Worm (Caenorhabditis elegans) whole organism, L1 larva: ENCODE data around the gene ZK994.6.

Experiments used
- C04F5.9 ChIP-seq: sonication (generic microtip); optimal IDR thresholded peaks from 2 replicates; lab custom pipeline; 2016; ENCODE audit warnings: missing genetic modification characterization, missing compliant biosample characterization
- F16B12.6 ChIP-seq: fragments of 150-350 bp; optimal IDR thresholded peaks from 2 replicates; lab custom pipeline; 2014; ENCODE audit warnings: missing biosample characterization, missing genetic modification characterization
- aha-1 ChIP-seq: fragments of 150-350 bp; optimal IDR thresholded peaks from 2 replicates; lab custom pipeline; 2014; ENCODE audit warnings: missing biosample characterization, missing genetic modification characterization
- aly-2 ChIP-seq: fragments of 150-350 bp; optimal IDR thresholded peaks from 2 replicates; lab custom pipeline; 2014; ENCODE audit warnings: missing biosample characterization, missing genetic modification characterization
- blmp-1 ChIP-seq: fragments of 150-350 bp; optimal IDR thresholded peaks from 2 replicates; lab custom pipeline; 2014; ENCODE audit warnings: missing biosample characterization, missing genetic modification characterization
- ceh-63 ChIP-seq: fragments of 200-800 bp; sonication (Bioruptor generic); optimal IDR thresholded peaks from 2 replicates; lab custom pipeline; 2018; ENCODE audit warnings: mild to moderate bottlenecking, missing genetic modification characterization, missing compliant biosample characterization
- dsc-1 ChIP-seq: sonication (generic microtip); optimal IDR thresholded peaks from 2 replicates; lab custom pipeline; 2016; ENCODE audit warnings: mild to moderate bottlenecking, missing genetic modification characterization, missing compliant biosample characterization
- efl-1 ChIP-seq, 4 experiments: fragments of 150-350 bp; optimal IDR thresholded peaks in 3 of 4; peaks in 1 of 4; 1 replicate in 1 of 4; 2 replicates in 3 of 4; lab custom pipeline; 2014; ENCODE audit warnings: missing biosample characterization in 2 of 4, missing genetic modification characterization in 2 of 4, missing genetic modification reagents in 2 of 4
- efl-3 ChIP-seq: fragments of 200-800 bp; sonication (Bioruptor generic); optimal IDR thresholded peaks from 2 replicates; lab custom pipeline; 2018; ENCODE audit warnings: mild to moderate bottlenecking, missing genetic modification characterization, missing compliant biosample characterization
- fkh-10 ChIP-seq: sonication (generic microtip); optimal IDR thresholded peaks from 2 replicates; lab custom pipeline; 2017; ENCODE audit warnings: missing biosample characterization, missing genetic modification reagents, missing genetic modification characterization
- fkh-4 ChIP-seq: sonication (generic microtip); optimal IDR thresholded peaks from 2 replicates; lab custom pipeline; 2016; ENCODE audit warnings: missing compliant biosample characterization, missing genetic modification characterization, borderline replicate concordance
- fos-1 ChIP-seq: fragments of 150-350 bp; optimal IDR thresholded peaks from 2 replicates; lab custom pipeline; 2014; ENCODE audit warnings: missing biosample characterization, missing genetic modification characterization
- grh-1 ChIP-seq: fragments of 200-800 bp; sonication (Bioruptor generic); IDR thresholded peaks from 2 replicates; pipeline ENCODE4 v1.3.6; 2022; ENCODE audit warnings: missing genetic modification reagents, missing genetic modification characterization, missing compliant biosample characterization
- hlh-17 ChIP-seq: fragments of 200-800 bp; sonication (Bioruptor generic); optimal IDR thresholded peaks from 2 replicates; lab custom pipeline; 2018; ENCODE audit warnings: missing genetic modification characterization, mild to moderate bottlenecking, missing compliant biosample characterization, moderate library complexity, borderline replicate concordance
- hpl-2 ChIP-seq: fragments of 150-350 bp; optimal IDR thresholded peaks from 2 replicates; lab custom pipeline; 2014; ENCODE audit warnings: missing biosample characterization, missing genetic modification reagents, missing genetic modification characterization
- lin-15B ChIP-seq: fragments of 150-350 bp; sonication (generic microtip); optimal IDR thresholded peaks from 3 replicates; lab custom pipeline; 2014; ENCODE audit warnings: missing biosample characterization, missing genetic modification characterization
- lin-35 ChIP-seq, 2 experiments: fragments of 150-350 bp; optimal IDR thresholded peaks; 2 replicates each; lab custom pipeline; 2014; ENCODE audit warnings: missing biosample characterization in 2 of 2, missing genetic modification characterization in 2 of 2, missing genetic modification reagents in 2 of 2
- lin-39 ChIP-seq: fragments of 150-350 bp; optimal IDR thresholded peaks from 2 replicates; lab custom pipeline; 2014; ENCODE audit warnings: missing biosample characterization, missing genetic modification reagents, missing genetic modification characterization
- mab-9 ChIP-seq: fragments of 200-800 bp; sonication (Bioruptor generic); IDR thresholded peaks from 2 replicates; pipeline ENCODE4 v1.3.6; 2022; ENCODE audit warnings: missing genetic modification reagents, missing genetic modification characterization, missing compliant biosample characterization
- mef-2 ChIP-seq: fragments of 150-350 bp; optimal IDR thresholded peaks from 2 replicates; lab custom pipeline; 2014; ENCODE audit warnings: missing biosample characterization, missing genetic modification characterization
- nhr-28 ChIP-seq: fragments of 150-350 bp; optimal IDR thresholded peaks from 2 replicates; lab custom pipeline; 2014; ENCODE audit warnings: missing biosample characterization, missing genetic modification characterization
- nhr-71 ChIP-seq: sonication (generic microtip); optimal IDR thresholded peaks from 2 replicates; lab custom pipeline; 2016; ENCODE audit warnings: mild to moderate bottlenecking, missing genetic modification characterization, moderate library complexity, missing compliant biosample characterization
- nhr-76 ChIP-seq: sonication (generic microtip); optimal IDR thresholded peaks from 2 replicates; lab custom pipeline; 2017; ENCODE audit warnings: missing biosample characterization, missing genetic modification characterization
- nhr-77 ChIP-seq: fragments of 150-350 bp; optimal IDR thresholded peaks from 2 replicates; lab custom pipeline; 2014; ENCODE audit warnings: missing biosample characterization, missing genetic modification characterization
- nhr-85 ChIP-seq: sonication (generic microtip); peaks from one replicate; lab custom pipeline; 2016; ENCODE audit warnings: missing genetic modification characterization, inconsistent platforms, missing compliant biosample characterization
- pag-3 ChIP-seq: sonication (generic microtip); optimal IDR thresholded peaks from 2 replicates; lab custom pipeline; 2017; ENCODE audit warnings: missing genetic modification characterization, mild to moderate bottlenecking, missing compliant biosample characterization, antibody characterized with exemption, borderline replicate concordance; ENCODE audit not compliant: insufficient read depth
- pqm-1 ChIP-seq: sonication (generic microtip); optimal IDR thresholded peaks from 3 replicates; lab custom pipeline; 2017; ENCODE audit warnings: missing biosample characterization, missing genetic modification characterization
- rnt-1 ChIP-seq: sonication (generic microtip); optimal IDR thresholded peaks from 2 replicates; lab custom pipeline; 2016; ENCODE audit warnings: mild to moderate bottlenecking, missing genetic modification characterization, moderate library complexity, missing compliant biosample characterization
- swsn-7 ChIP-seq: sonication (generic microtip); optimal IDR thresholded peaks from 2 replicates; lab custom pipeline; 2016; ENCODE audit warnings: missing genetic modification characterization, missing compliant biosample characterization
- unc-86 ChIP-seq: sonication (generic microtip); optimal IDR thresholded peaks from 2 replicates; lab custom pipeline; 2016; ENCODE audit warnings: missing genetic modification characterization, missing compliant biosample characterization
- unc-98 ChIP-seq: fragments of 200-800 bp; sonication (Bioruptor generic); IDR thresholded peaks from 2 replicates; pipeline ENCODE4 v1.3.6; 2022; ENCODE audit warnings: missing genetic modification characterization, missing compliant biosample characterization
- vab-15 ChIP-seq: sonication (generic microtip); optimal IDR thresholded peaks from 2 replicates; lab custom pipeline; 2017; ENCODE audit warnings: missing genotype, mild to moderate bottlenecking, missing genetic modification characterization, missing compliant biosample characterization
- xbp-1 ChIP-seq: sonication (generic microtip); optimal IDR thresholded peaks from 2 replicates; lab custom pipeline; 2016; ENCODE audit warnings: missing genetic modification characterization, missing compliant biosample characterization
- zag-1 ChIP-seq: fragments of 150-350 bp; optimal IDR thresholded peaks from 2 replicates; lab custom pipeline; 2014; ENCODE audit warnings: missing biosample characterization, missing genetic modification characterization
- zip-4 ChIP-seq: fragments of 200-800 bp; sonication (Bioruptor generic); optimal IDR thresholded peaks from 2 replicates; lab custom pipeline; 2018; ENCODE audit warnings: mild to moderate bottlenecking, missing genetic modification characterization, moderate library complexity, missing compliant biosample characterization
- ztf-4 ChIP-seq: fragments of 150-350 bp; optimal IDR thresholded peaks from 2 replicates; lab custom pipeline; 2014; ENCODE audit warnings: missing biosample characterization, missing genetic modification characterization

ZK994.6 gene

ce11 chrV:8494260-8494939, 12.8 kb downstream of the ZK994.6 start, which contains the start of gene pxn-1:
Gene pxn-1, plus strand, starts transcription at chrV:8494889.
- TF ChIP-seq grh-1 (no peak), fos-1 (no peak), blmp-1 (peak; percentile 53)

DNA sequence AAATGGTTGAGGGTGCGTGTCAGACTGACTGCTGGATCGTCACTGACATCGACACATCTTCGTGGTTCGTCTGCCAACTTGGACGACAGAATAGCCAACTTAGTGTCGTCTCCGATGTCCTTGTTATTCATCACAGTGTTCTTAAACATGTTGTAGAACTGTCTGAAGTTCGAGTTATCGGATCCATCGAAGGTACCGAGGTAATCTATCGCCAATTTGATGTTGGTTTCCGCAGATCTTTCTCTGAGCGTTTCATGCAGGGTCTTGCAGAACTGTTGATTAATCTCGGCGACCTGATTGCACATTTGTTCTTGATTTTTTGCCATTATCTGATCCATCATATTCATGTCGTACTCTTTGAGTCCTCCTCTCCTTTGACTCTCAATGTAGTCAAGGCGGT, 25.9 kb downstream of the ZK994.6 start:
- TF ChIP-seq zag-1 (tag; lab: Kevin White, UChicago) (no peak), dsc-1 (tag; lab: Kevin White, UChicago) (no peak), efl-3 (no peak), nhr-85 (tag; lab: Kevin White, UChicago) (no peak), blmp-1 (no peak), unc-98 (GFP tag; lab: Robert Waterston, UW) (no peak), unc-86 (tag; lab: Kevin White, UChicago) (no peak), F16B12.6 (tag; lab: Kevin White, UChicago) (no peak), ztf-4 (tag; lab: Kevin White, UChicago) (no peak), rnt-1 (no peak), mef-2 (tag; lab: Kevin White, UChicago) (no peak), fkh-10 (GFP tag; lab: Kevin White, UChicago) (no peak), swsn-7 (tag; lab: Kevin White, UChicago) (no peak), aha-1 (tag; lab: Kevin White, UChicago) (no peak), hlh-17 (GFP tag; lab: Kevin White, UChicago) (no peak), aly-2 (tag; lab: Kevin White, UChicago) (no peak), C04F5.9 (tag; lab: Kevin White, UChicago) (no peak)

DNA sequence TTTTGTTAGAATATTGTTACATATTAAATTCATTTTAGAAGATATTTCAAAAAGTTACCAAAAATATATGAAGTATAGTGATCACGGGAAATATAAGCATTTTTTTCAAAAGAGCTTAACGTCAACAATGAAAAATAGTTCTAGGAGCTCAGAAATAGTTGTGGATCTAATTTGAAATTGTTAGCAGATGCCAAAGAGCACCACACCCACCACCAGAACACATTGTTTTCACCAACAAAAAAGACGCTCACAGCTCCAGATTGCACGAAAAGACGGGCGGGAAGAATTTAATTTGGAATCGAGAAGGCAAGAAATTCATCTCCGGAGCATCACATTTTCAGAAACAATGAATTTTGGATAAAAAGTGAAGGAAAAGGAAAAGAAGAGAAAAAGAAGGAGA, 36.3 kb downstream of the ZK994.6 start, which contains the start of gene gplb-1:
Gene gplb-1, minus strand, starts transcription at position 337 of the 400 bp plus-strand sequence.
- TF ChIP-seq nhr-71 (tag; lab: Kevin White, UChicago) (no peak), lin-39 (tag; lab: Kevin White, UChicago) (no peak), dsc-1 (tag; lab: Kevin White, UChicago) (peak; percentile 92), fkh-4 (tag; lab: Kevin White, UChicago) (peak; percentile 72), efl-1 (optimal IDR thresholded peaks at IDR 0.05; lab: Kevin White, UChicago) (no peak), efl-1 (GFP tag; optimal IDR thresholded peaks at IDR 0.05 in 1 of 2; lab: Kevin White, UChicago) (peak in 1 of 2 experiments; percentile 37)

DNA sequence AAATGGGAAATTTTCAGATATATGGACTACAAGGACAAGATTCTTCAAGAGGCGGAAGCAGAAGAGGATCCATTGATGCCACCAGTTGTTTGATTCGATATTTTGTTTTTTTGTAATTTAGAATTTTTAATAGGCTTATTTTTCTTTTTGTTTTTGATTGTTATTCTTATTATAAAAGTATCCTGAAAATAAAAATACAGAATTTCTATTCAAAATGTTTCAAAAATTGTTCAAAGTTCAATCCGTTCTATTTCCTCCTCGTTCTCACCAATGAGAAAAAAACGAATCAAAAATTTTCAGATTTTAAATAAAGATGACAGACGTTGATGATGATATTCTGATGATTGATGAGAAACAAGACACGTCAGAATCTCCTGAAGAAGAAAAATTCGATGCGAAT, 38.5 kb downstream of the ZK994.6 start, which contains the start of gene phf-30:
Gene phf-30, plus strand, starts transcription at position 301 of the 400 bp plus-strand sequence.
- TF ChIP-seq nhr-76 (tag; lab: Kevin White, UChicago) = no peak
- no peak for TF ChIP-seq pqm-1 (tag; lab: Kevin White, UChicago)
- no peak for TF ChIP-seq rnt-1
- TF ChIP-seq, all 84 proteins: peak for 0

DNA sequence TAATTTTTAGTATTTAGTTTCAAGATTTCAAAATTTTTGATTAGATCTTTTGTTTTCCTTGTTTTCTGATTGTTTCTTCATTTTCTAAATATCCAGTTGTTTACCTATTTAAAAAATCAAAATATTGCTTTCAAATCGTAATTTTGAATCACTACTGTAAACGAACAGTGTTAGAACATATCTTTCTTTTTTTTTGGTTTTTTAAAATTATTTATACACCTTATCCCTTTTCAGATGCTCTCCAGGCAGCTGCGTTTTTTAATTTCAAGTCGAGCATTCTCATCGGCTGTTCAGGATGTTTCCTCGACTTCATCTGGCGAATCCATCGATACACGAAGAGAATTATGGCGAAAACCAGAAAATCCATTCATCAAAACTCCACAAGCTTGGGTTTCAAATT, 40.2 kb downstream of the ZK994.6 start, which contains the start of gene mrpl-4:
Gene mrpl-4, plus strand, starts transcription at position 235 of the 400 bp plus-strand sequence.
- TF ChIP-seq efl-1 (optimal IDR thresholded peaks at IDR 0.05; lab: Kevin White, UChicago) = no peak
- peak in 1 of 2 experiments; percentile 7 for TF ChIP-seq efl-1 (GFP tag; optimal IDR thresholded peaks at IDR 0.05 in 1 of 2; lab: Kevin White, UChicago)
- TF ChIP-seq lin-35 (GFP tag; optimal IDR thresholded peaks at IDR 0.05; lab: Kevin White, UChicago) = no peak

DNA sequence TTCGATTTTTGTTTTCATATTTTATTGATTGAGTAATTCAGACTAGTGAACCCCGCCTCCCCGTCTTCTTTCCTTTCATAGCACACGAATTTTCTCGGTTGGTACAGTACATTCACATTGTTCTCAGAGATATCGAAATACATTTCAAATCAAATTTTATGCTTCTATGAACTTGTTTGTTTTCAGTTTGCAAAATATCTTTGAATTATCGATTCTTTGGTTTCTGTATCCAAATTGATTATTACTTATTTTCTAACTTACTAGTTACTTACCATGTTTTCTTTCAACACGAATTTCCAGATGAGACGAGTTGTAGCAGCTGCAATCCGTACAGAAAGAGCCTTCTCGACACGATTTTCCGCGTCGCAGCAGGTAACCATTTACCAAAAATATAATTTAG, 41.8 kb downstream of the ZK994.6 start, which contains the start of gene mrps-2:
Gene mrps-2, plus strand, starts transcription at position 301 of the 400 bp plus-strand sequence.
- no peak for TF ChIP-seq ceh-63 (GFP tag; lab: Kevin White, UChicago)
- no peak for TF ChIP-seq lin-35 (GFP tag; optimal IDR thresholded peaks at IDR 0.05; lab: Kevin White, UChicago)
- peak; percentile 29 for TF ChIP-seq nhr-85 (tag; lab: Kevin White, UChicago)

- TF ChIP-seq F16B12.6 (tag; lab: Kevin White, UChicago) (peak; percentile 24), nhr-71 (tag; lab: Kevin White, UChicago) (peak; percentile 91), nhr-77 (tag; lab: Kevin White, UChicago) (peak; percentile 72), nhr-76 (tag; lab: Kevin White, UChicago) (no peak), pqm-1 (tag; lab: Kevin White, UChicago) (no peak), mab-9 (GFP tag; lab: Robert Waterston, UW) (peak; percentile 36; the same call in 1 of the 2 replicates), hpl-2 (GFP tag; lab: Kevin White, UChicago) (peak; percentile 47), lin-39 (tag; lab: Kevin White, UChicago) (peak; percentile 74), nhr-28 (tag; lab: Kevin White, UChicago) (no peak), vab-15 (tag; lab: Kevin White, UChicago) (peak; percentile 39), xbp-1 (tag; lab: Kevin White, UChicago) (peak; percentile 81), grh-1 (0 out of 2 replicates have a peak, but pooled peaks have one; percentile 17), pag-3 (no peak), fkh-4 (tag; lab: Kevin White, UChicago) (no peak), lin-15B (tag; lab: Kevin White, UChicago) (peak; percentile 87), aly-2 (tag; lab: Kevin White, UChicago) (peak; percentile 84), zip-4 (peak; percentile 46)
Measured at ce11 chrV:8462074-8462473, 45.1 kb downstream of the ZK994.6 start, which contains the start of the genes dnj-22 and natc-1. Gene dnj-22, minus strand, starts transcription at chrV:8462120. Gene natc-1, plus strand, starts transcription at chrV:8462359.
